Fruit fly (Drosophila melanogaster): ENCODE measurements around the gene Aos1.

The Aos1 gene

dm6 chr3R:12433764-12434163, at the start of gene Aos1, which contains the start of gene Srlp (continued):
- TF ChIP-seq Rx (GFP tag; IDR thresholded peaks at IDR 0.05) (no peak), bsh (GFP tag; optimal IDR thresholded peaks at IDR 0.05) (peak in 1 of 2 experiments; percentile 49), PHDP (tag; optimal IDR thresholded peaks at IDR 0.05) (peak; percentile 61), chm (GFP tag; IDR thresholded peaks at IDR 0.05) (no peak), tup (GFP tag; optimal IDR thresholded peaks at IDR 0.05) (no peak), CG32532 (GFP tag; IDR thresholded peaks at IDR 0.05) (peak; percentile 47; the same call in 1 of the 2 replicates), CG10543 (GFP tag; optimal IDR thresholded peaks at IDR 0.05) (peak; percentile 41), Gug (GFP tag; IDR thresholded peaks at IDR 0.05) (peak; percentile 1; the same call in 1 of the 4 replicates), Hmr (GFP tag; optimal IDR thresholded peaks at IDR 0.05) (no peak), CG9797 (GFP tag; optimal IDR thresholded peaks at IDR 0.05) (peak; percentile 63), CG2199 (GFP tag; IDR thresholded peaks at IDR 0.05) (no peak), ato (GFP tag; IDR thresholded peaks at IDR 0.05; ENCODE audit: partially characterized antibody) (no peak), vnd (GFP tag; IDR thresholded peaks at IDR 0.05; ENCODE audit: partially characterized antibody) (no peak), CG8944 (GFP tag; optimal IDR thresholded peaks at IDR 0.05) (no peak), Hsf (GFP tag; optimal IDR thresholded peaks at IDR 0.05) (no peak), CG1024 (GFP tag; IDR thresholded peaks at IDR 0.05) (no peak), CG12299 (tag; optimal IDR thresholded peaks at IDR 0.05) (peak; percentile 20), h (optimal IDR thresholded peaks at IDR 0.05) (no peak), esg (GFP tag; conservative IDR thresholded peaks at IDR 0.05) (no peak), CG6765 (GFP tag; optimal IDR thresholded peaks at IDR 0.05) (no peak), nerfin-2 (GFP tag; IDR thresholded peaks at IDR 0.05; ENCODE audit: partially characterized antibody) (no peak), Hr51 (GFP tag; optimal IDR thresholded peaks at IDR 0.05) (no peak), Sox100B (GFP tag; optimal IDR thresholded peaks at IDR 0.05) (no peak), dan (GFP tag; IDR thresholded peaks at IDR 0.05) (no peak), CG7556 (GFP tag; optimal IDR thresholded peaks at IDR 0.05) (peak; percentile 40), Deaf1 (tag; optimal IDR thresholded peaks at IDR 0.05) (no peak), sna (GFP tag; IDR thresholded peaks at IDR 0.05; ENCODE audit: partially characterized antibody) (no peak), CG30431 (GFP tag; optimal IDR thresholded peaks at IDR 0.05) (no peak), CG31224 (GFP tag; IDR thresholded peaks at IDR 0.05) (no peak), C15 (GFP tag; IDR thresholded peaks at IDR 0.05) (no peak), tin (GFP tag; optimal IDR thresholded peaks at IDR 0.05) (peak; percentile 47), dati (GFP tag; IDR thresholded peaks at IDR 0.05) (no peak), CG30403 (GFP tag; optimal IDR thresholded peaks at IDR 0.05) (peak; percentile 73), al (GFP tag; IDR thresholded peaks at IDR 0.05) (peak; percentile 43), CG2678 (tag; optimal IDR thresholded peaks at IDR 0.05) (no peak), knrl (GFP tag; IDR thresholded peaks at IDR 0.05; ENCODE audit: partially characterized antibody) (0 out of 3 replicates have a peak, but pooled peaks have one; percentile 36), CG4328 (GFP tag; optimal IDR thresholded peaks at IDR 0.05) (peak; percentile 12), Atf3 (GFP tag; optimal IDR thresholded peaks at IDR 0.05) (no peak), ac (GFP tag; optimal IDR thresholded peaks at IDR 0.05) (no peak), CG6654 (GFP tag; optimal IDR thresholded peaks at IDR 0.05) (no peak), CG6175 (GFP tag; IDR thresholded peaks at IDR 0.05) (no peak), Ets97D (GFP tag; optimal IDR thresholded peaks at IDR 0.05) (no peak), pfk (GFP tag; optimal IDR thresholded peaks at IDR 0.05) (no peak), run (tag; optimal IDR thresholded peaks at IDR 0.05) (no peak), ftz-f1 (GFP tag; optimal IDR thresholded peaks at IDR 0.05) (no peak), CG2875 (GFP tag; optimal IDR thresholded peaks at IDR 0.05) (no peak), CG7963 (GFP tag; IDR thresholded peaks at IDR 0.05; ENCODE audit: partially characterized antibody) (no peak), Eip74EF (GFP tag; optimal IDR thresholded peaks at IDR 0.05) (no peak), gce (GFP tag; IDR thresholded peaks at IDR 0.05) (no peak), br (optimal IDR thresholded peaks at IDR 0.05) (no peak), ssp (GFP tag; IDR thresholded peaks at IDR 0.05) (no peak)
